Fruit fly (Drosophila melanogaster): ENCODE measurements around the gene CG1146.

CG1146 gene

DNA sequence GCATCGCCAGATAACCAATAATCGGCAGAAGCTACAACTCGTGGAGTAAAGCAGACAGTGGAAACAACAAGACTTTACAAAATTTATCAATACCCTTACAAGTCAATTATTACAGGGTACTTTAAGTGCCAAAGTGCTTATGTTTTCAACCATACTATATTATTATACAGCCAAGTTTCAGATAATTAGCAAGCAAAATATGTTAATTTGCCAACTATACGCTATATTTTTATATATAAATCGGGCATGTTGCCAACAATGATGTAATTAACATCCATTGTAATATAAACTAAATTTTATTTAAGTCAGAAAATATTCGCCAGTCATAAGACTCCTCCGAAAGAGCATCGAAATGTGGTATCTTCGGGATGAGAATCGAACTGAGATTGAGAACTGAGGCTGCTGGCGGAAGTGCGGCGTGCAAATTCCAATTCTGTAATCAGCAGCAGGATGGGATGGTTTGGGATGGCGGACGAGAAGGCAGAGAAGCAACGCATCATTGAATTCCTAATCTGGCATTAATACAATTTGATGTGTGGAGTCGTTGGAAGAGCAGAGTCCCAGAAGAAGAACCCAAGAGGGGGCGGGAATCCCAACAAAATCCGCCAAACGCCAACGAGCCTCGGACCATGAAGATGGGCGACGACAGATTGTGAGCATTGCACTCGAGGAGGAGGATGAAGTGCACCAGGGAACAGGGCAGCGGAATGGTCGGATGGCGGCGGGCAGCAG, 44.6 kb downstream of the CG1146 start:
- TF ChIP-seq Ets98B (GFP tag; IDR thresholded peaks at IDR 0.05): no peak
- TF ChIP-seq CG15710 (tag; optimal IDR thresholded peaks at IDR 0.05): peak; percentile 40
- no peak for TF ChIP-seq fd96Ca (GFP tag; IDR thresholded peaks at IDR 0.05)
- TF ChIP-seq D1 (tag; optimal IDR thresholded peaks at IDR 0.05): peak; percentile 37
- peak; percentile 40 for TF ChIP-seq Snoo (tag; optimal IDR thresholded peaks at IDR 0.05)
- peak; percentile 23; the same call in 1 of the 2 replicates for TF ChIP-seq CG32121 (GFP tag; IDR thresholded peaks at IDR 0.05)
- no peak for TF ChIP-seq gl (tag; optimal IDR thresholded peaks at IDR 0.05)
- no peak for TF ChIP-seq CG12605 (GFP tag; IDR thresholded peaks at IDR 0.05)
- no peak for TF ChIP-seq CG34367 (tag; optimal IDR thresholded peaks at IDR 0.05)
- no peak for TF ChIP-seq rn (GFP tag; IDR thresholded peaks at IDR 0.05)
- peak; percentile 74 for TF ChIP-seq CG8159 (tag; optimal IDR thresholded peaks at IDR 0.05)
- TF ChIP-seq CG14655 (GFP tag; optimal IDR thresholded peaks at IDR 0.05): peak; percentile 81
- TF ChIP-seq CG8301 (tag; optimal IDR thresholded peaks at IDR 0.05): peak; percentile 76
- peak; percentile 57 for TF ChIP-seq Pif1B (GFP tag; optimal IDR thresholded peaks at IDR 0.05)
- TF ChIP-seq CG10348 (GFP tag; IDR thresholded peaks at IDR 0.05): no peak
- TF ChIP-seq Pif1A (GFP tag; optimal IDR thresholded peaks at IDR 0.05): peak; percentile 41
- TF ChIP-seq CG4496 (GFP tag; IDR thresholded peaks at IDR 0.05): 0 out of 3 replicates have a peak, but pooled peaks have one; percentile 24
- no peak for TF ChIP-seq CG13204 (GFP tag; optimal IDR thresholded peaks at IDR 0.05)
- TF ChIP-seq CG17806 (tag; optimal IDR thresholded peaks at IDR 0.05): peak; percentile 63
- TF ChIP-seq EcR (GFP tag; optimal IDR thresholded peaks at IDR 0.05): no peak
- TF ChIP-seq CG9948 (tag; optimal IDR thresholded peaks at IDR 0.05): peak; percentile 56

DNA sequence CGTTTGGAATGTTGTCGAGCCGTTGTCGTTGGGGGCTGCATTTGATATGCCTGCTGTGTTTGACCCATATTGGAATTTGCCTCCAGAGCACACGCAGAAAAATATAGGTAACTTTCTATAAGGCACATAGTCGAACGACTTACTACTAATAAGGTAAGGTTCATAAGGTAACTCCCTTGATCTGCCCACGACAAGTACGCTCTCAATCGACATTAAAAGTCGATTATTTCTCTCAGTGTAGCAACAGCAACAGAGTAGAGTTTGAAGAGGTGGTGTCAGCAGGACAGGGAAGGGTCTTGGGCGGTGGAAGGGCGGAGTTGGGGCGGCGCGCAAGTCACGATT, 45.1 kb downstream of the CG1146 start:
- TF ChIP-seq Pif1A (GFP tag; optimal IDR thresholded peaks at IDR 0.05): peak; percentile 86
- TF ChIP-seq CG8301 (tag; optimal IDR thresholded peaks at IDR 0.05): peak; percentile 91
- TF ChIP-seq D1 (tag; optimal IDR thresholded peaks at IDR 0.05): no peak
- peak; percentile 79 for TF ChIP-seq Pif1B (GFP tag; optimal IDR thresholded peaks at IDR 0.05)
- TF ChIP-seq CG10348 (GFP tag; IDR thresholded peaks at IDR 0.05): peak; percentile 51; the same call in 1 of the 2 replicates
- peak; percentile 92 for TF ChIP-seq CG4496 (GFP tag; IDR thresholded peaks at IDR 0.05)
- TF ChIP-seq CG32121 (GFP tag; IDR thresholded peaks at IDR 0.05): peak; percentile 88
- TF ChIP-seq Ets98B (GFP tag; IDR thresholded peaks at IDR 0.05): peak; percentile 90
- TF ChIP-seq CG13204 (GFP tag; optimal IDR thresholded peaks at IDR 0.05): peak; percentile 2
- peak; percentile 80 for TF ChIP-seq CG17806 (tag; optimal IDR thresholded peaks at IDR 0.05)
- peak; percentile 77 for TF ChIP-seq rn (GFP tag; IDR thresholded peaks at IDR 0.05)
- peak; percentile 64 for TF ChIP-seq CG8159 (tag; optimal IDR thresholded peaks at IDR 0.05)
- no peak for TF ChIP-seq EcR (GFP tag; optimal IDR thresholded peaks at IDR 0.05)
- TF ChIP-seq CG12605 (GFP tag; IDR thresholded peaks at IDR 0.05): peak; percentile 79
- peak; percentile 74 for TF ChIP-seq CG9948 (tag; optimal IDR thresholded peaks at IDR 0.05)
- peak; percentile 94 for TF ChIP-seq CG14655 (GFP tag; optimal IDR thresholded peaks at IDR 0.05)
- peak; percentile 61 for TF ChIP-seq CG34367 (tag; optimal IDR thresholded peaks at IDR 0.05)
- TF ChIP-seq Snoo (tag; optimal IDR thresholded peaks at IDR 0.05): peak; percentile 19
- peak; percentile 96 for TF ChIP-seq fd96Ca (GFP tag; IDR thresholded peaks at IDR 0.05)
- peak; percentile 54 for TF ChIP-seq CG15710 (tag; optimal IDR thresholded peaks at IDR 0.05)
- peak; percentile 13 for TF ChIP-seq gl (tag; optimal IDR thresholded peaks at IDR 0.05)

dm6 chr3L:2536969-2537600, 48.5 kb downstream of the CG1146 start:
- TF ChIP-seq Ets98B (GFP tag; IDR thresholded peaks at IDR 0.05): peak; percentile 18; the same call in 1 of the 2 replicates
- no peak for TF ChIP-seq CG8301 (tag; optimal IDR thresholded peaks at IDR 0.05)
- no peak for TF ChIP-seq CG10348 (GFP tag; IDR thresholded peaks at IDR 0.05)
- no peak for TF ChIP-seq CG13204 (GFP tag; optimal IDR thresholded peaks at IDR 0.05)
- TF ChIP-seq CG32121 (GFP tag; IDR thresholded peaks at IDR 0.05): 0 out of 2 replicates have a peak, but pooled peaks have one; percentile 11
- no peak for TF ChIP-seq Snoo (tag; optimal IDR thresholded peaks at IDR 0.05)
- TF ChIP-seq rn (GFP tag; IDR thresholded peaks at IDR 0.05): no peak
- TF ChIP-seq Pif1B (GFP tag; optimal IDR thresholded peaks at IDR 0.05): no peak
- 0 out of 3 replicates have a peak, but pooled peaks have one; percentile 28 for TF ChIP-seq CG4496 (GFP tag; IDR thresholded peaks at IDR 0.05)
- no peak for TF ChIP-seq D1 (tag; optimal IDR thresholded peaks at IDR 0.05)
- TF ChIP-seq CG15710 (tag; optimal IDR thresholded peaks at IDR 0.05): no peak
- TF ChIP-seq CG17806 (tag; optimal IDR thresholded peaks at IDR 0.05): no peak
- no peak for TF ChIP-seq fd96Ca (GFP tag; IDR thresholded peaks at IDR 0.05)
- no peak for TF ChIP-seq gl (tag; optimal IDR thresholded peaks at IDR 0.05)
- no peak for TF ChIP-seq EcR (GFP tag; optimal IDR thresholded peaks at IDR 0.05)
- TF ChIP-seq CG34367 (tag; optimal IDR thresholded peaks at IDR 0.05): no peak
- peak; percentile 7 for TF ChIP-seq CG14655 (GFP tag; optimal IDR thresholded peaks at IDR 0.05)

- no peak for TF ChIP-seq gl (tag; optimal IDR thresholded peaks at IDR 0.05)
- TF ChIP-seq fd96Ca (GFP tag; IDR thresholded peaks at IDR 0.05): no peak
- TF ChIP-seq CG15710 (tag; optimal IDR thresholded peaks at IDR 0.05): no peak
- peak; percentile 7; the same call in 1 of the 2 replicates for TF ChIP-seq Ets98B (GFP tag; IDR thresholded peaks at IDR 0.05)
- peak; percentile 6 for TF ChIP-seq CG8301 (tag; optimal IDR thresholded peaks at IDR 0.05)
- TF ChIP-seq CG12605 (GFP tag; IDR thresholded peaks at IDR 0.05): no peak
- peak; percentile 37 for TF ChIP-seq CG14655 (GFP tag; optimal IDR thresholded peaks at IDR 0.05)
- no peak for TF ChIP-seq EcR (GFP tag; optimal IDR thresholded peaks at IDR 0.05)
- no peak for TF ChIP-seq CG8159 (tag; optimal IDR thresholded peaks at IDR 0.05)
- TF ChIP-seq CG17806 (tag; optimal IDR thresholded peaks at IDR 0.05): no peak
- no peak for TF ChIP-seq CG32121 (GFP tag; IDR thresholded peaks at IDR 0.05)
- TF ChIP-seq rn (GFP tag; IDR thresholded peaks at IDR 0.05): no peak
- TF ChIP-seq CG9948 (tag; optimal IDR thresholded peaks at IDR 0.05): no peak
- no peak for TF ChIP-seq D1 (tag; optimal IDR thresholded peaks at IDR 0.05)
- no peak for TF ChIP-seq Snoo (tag; optimal IDR thresholded peaks at IDR 0.05)
- TF ChIP-seq CG4496 (GFP tag; IDR thresholded peaks at IDR 0.05): peak; percentile 37; the same call in 1 of the 3 replicates
Observed at dm6 chr3L:2541361-2541760, 52.8 kb downstream of the CG1146 start.

Data from whole organism, pupa.